Fruit fly (Drosophila melanogaster): ENCODE measurements around the gene Jon25Bii.
A peak's percentile ranks its signal among the peaks of the same experiment; 100 is the strongest.

Jon25Bii gene

DNA sequence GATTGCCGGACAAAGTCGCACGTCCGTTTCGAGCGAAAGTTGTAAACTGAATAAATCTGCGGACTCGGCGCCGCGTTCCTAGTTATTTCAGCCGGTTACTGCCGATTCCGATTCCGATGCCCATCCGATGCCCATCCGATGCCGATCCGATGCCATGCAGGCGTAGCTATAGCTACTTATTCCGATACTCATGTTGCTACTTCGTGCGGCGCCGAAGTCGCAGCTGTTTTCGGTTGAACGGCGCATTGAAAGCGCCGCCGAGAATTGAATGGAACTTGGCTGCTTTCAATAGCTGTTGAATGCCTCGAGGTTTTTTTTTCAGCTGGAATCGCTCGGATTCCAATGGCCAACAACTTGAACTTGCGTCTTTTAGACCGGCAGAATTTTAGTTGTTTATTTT lies 24.6 kb downstream of the Jon25Bii start (continued):
- peak; percentile 26 for TF ChIP-seq Med (GFP tag)
- TF ChIP-seq CG13894 (tag; optimal IDR thresholded peaks at IDR 0.05) = peak; percentile 100
- no peak for TF ChIP-seq dm (GFP tag; optimal IDR thresholded peaks at IDR 0.05)
- peak; percentile 28 for TF ChIP-seq Meics (GFP tag; optimal IDR thresholded peaks at IDR 0.05)
- TF ChIP-seq kni (GFP tag; optimal IDR thresholded peaks at IDR 0.05) = no peak
- no peak for TF ChIP-seq ken (GFP tag; IDR thresholded peaks at IDR 0.05)
- peak; percentile 67 for TF ChIP-seq B-H2 (GFP tag; optimal IDR thresholded peaks at IDR 0.05)
- TF ChIP-seq Fer3 (tag; optimal IDR thresholded peaks at IDR 0.05) = no peak
- no peak for TF ChIP-seq CG13287 (GFP tag; IDR thresholded peaks at IDR 0.05; ENCODE audit: partially characterized antibody)
- no peak for TF ChIP-seq dmrt11E (tag; optimal IDR thresholded peaks at IDR 0.05)
- TF ChIP-seq CG15514 (GFP tag; optimal IDR thresholded peaks at IDR 0.05) = peak; percentile 45
- peak; percentile 65; the same call in 1 of the 2 replicates for TF ChIP-seq CG32532 (GFP tag; IDR thresholded peaks at IDR 0.05)
- TF ChIP-seq crp (GFP tag; optimal IDR thresholded peaks at IDR 0.05) = no peak
- TF ChIP-seq CG10543 (GFP tag; optimal IDR thresholded peaks at IDR 0.05) = no peak
- no peak for TF ChIP-seq gce (GFP tag; IDR thresholded peaks at IDR 0.05)
- TF ChIP-seq row (GFP tag; IDR thresholded peaks at IDR 0.05) = no peak
- peak; percentile 31 for TF ChIP-seq caup (GFP tag; optimal IDR thresholded peaks at IDR 0.05; ENCODE audit: severe bottlenecking)

DNA sequence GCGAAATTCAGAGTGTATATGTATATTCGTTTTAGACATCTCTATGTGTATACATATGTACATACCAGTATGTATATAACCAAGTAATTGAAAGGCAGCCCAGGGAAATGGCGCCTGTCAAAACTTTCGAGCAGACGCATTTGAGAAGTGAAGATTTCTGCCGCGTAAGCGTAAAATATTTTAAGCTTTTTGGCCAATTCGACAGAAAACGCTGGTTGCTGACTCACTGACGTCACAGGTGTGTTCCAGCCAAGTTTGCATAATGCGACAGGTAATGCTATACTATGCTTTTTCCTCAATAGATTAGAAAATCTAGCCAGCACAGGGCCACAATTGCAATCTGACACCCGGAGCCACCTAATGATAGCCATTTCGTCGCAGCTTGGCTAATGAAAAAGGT lies 36.2 kb downstream of the Jon25Bii start:
- no peak for TF ChIP-seq Sry-β (GFP tag; optimal IDR thresholded peaks at IDR 0.05)
- TF ChIP-seq tll (GFP tag; optimal IDR thresholded peaks at IDR 0.05) = no peak
- TF ChIP-seq slp2 (GFP tag; optimal IDR thresholded peaks at IDR 0.05) = no peak
- TF ChIP-seq MTF-1 (GFP tag; optimal IDR thresholded peaks at IDR 0.05; ENCODE audit: borderline replicate concordance) = no peak
- no peak for TF ChIP-seq gcm (GFP tag; optimal IDR thresholded peaks at IDR 0.05)

DNA sequence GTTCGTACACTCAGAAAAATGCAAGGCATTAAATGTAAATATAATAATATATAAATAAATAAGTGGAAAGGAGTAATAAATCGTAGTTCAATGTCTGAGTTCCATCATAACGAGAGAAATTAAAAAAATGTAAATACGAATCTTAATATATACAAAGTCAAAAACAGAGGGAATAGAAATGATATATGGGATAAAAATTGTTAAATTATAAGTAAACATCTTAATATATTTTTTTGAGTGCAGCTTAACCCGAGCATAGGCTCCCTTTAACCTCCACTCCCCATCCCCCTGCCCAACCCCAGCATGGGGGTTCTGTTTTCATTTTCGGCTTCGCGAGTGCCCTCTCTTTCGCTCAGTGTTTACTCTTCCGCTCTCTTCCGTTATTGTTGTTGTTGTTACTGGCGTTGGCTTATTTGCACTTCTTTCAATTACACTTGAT lies 37.2 kb downstream of the Jon25Bii start:
- no peak for TF ChIP-seq CG2129 (GFP tag; IDR thresholded peaks at IDR 0.05; ENCODE audit: partially characterized antibody)
- no peak for TF ChIP-seq Elba2 (GFP tag; optimal IDR thresholded peaks at IDR 0.05)
- peak; percentile 7 for TF ChIP-seq CG15601 (tag; optimal IDR thresholded peaks at IDR 0.05)
- peak; percentile 22 for TF ChIP-seq unpg (GFP tag; optimal IDR thresholded peaks at IDR 0.05)
- peak; percentile 8 for TF ChIP-seq CG33213 (GFP tag; optimal IDR thresholded peaks at IDR 0.05)
- 0 out of 3 replicates have a peak, but pooled peaks have one; percentile 13 for TF ChIP-seq zfh1 (GFP tag; IDR thresholded peaks at IDR 0.05)
- no peak for TF ChIP-seq chif (GFP tag; optimal IDR thresholded peaks at IDR 0.05)
- no peak for TF ChIP-seq CG4404 (GFP tag; IDR thresholded peaks at IDR 0.05)
- peak; percentile 37 for TF ChIP-seq CG12391 (tag; optimal IDR thresholded peaks at IDR 0.05)
- TF ChIP-seq CG18599 (GFP tag; optimal IDR thresholded peaks at IDR 0.05) = peak; percentile 22
- TF ChIP-seq pb (GFP tag; optimal IDR thresholded peaks at IDR 0.05) = no peak
- TF ChIP-seq Med (GFP tag) = peak; percentile 58
- TF ChIP-seq CG9876 (GFP tag; optimal IDR thresholded peaks at IDR 0.05) = no peak
- peak; percentile 15 for TF ChIP-seq CG8388 (GFP tag; optimal IDR thresholded peaks at IDR 0.05)
- TF ChIP-seq CG18764 (GFP tag; optimal IDR thresholded peaks at IDR 0.05) = no peak
- no peak for TF ChIP-seq Lhr (GFP tag; optimal IDR thresholded peaks at IDR 0.05)
- no peak for TF ChIP-seq HmgZ (tag; optimal IDR thresholded peaks at IDR 0.05)
- peak; percentile 51 for TF ChIP-seq dmrt99B (tag; optimal IDR thresholded peaks at IDR 0.05)
- peak; percentile 49 for TF ChIP-seq CG2712 (tag; optimal IDR thresholded peaks at IDR 0.05)
- no peak for TF ChIP-seq nerfin-2 (GFP tag; IDR thresholded peaks at IDR 0.05; ENCODE audit: partially characterized antibody)
- TF ChIP-seq Drgx (GFP tag; IDR thresholded peaks at IDR 0.05) = peak; percentile 22; the same call in 1 of the 2 replicates
- TF ChIP-seq CG8359 (GFP tag; optimal IDR thresholded peaks at IDR 0.05; ENCODE audit: borderline replicate concordance) = peak; percentile 7
- peak; percentile 33; the same call in 1 of the 2 replicates for TF ChIP-seq wor (GFP tag; IDR thresholded peaks at IDR 0.05)
- no peak for TF ChIP-seq D (optimal IDR thresholded peaks at IDR 0.05)
- peak; percentile 4 for TF ChIP-seq D (GFP tag; optimal IDR thresholded peaks at IDR 0.05)
- TF ChIP-seq lola (GFP tag; optimal IDR thresholded peaks at IDR 0.05) = peak in 1 of 3 experiments; percentile 37

Data from whole organism, embryonic.